Worm (Caenorhabditis elegans) whole organism, L4 larva: Measurements from ENCODE around the gene acdh-11.

Experiments
- F37D6.2 ChIP-seq: sonication (generic microtip); optimal IDR thresholded peaks from 2 replicates; lab custom pipeline; 2016; ENCODE audit warnings: mild to moderate bottlenecking, missing genetic modification characterization, missing compliant biosample characterization
- F49E8.2 ChIP-seq: sonication (generic microtip); optimal IDR thresholded peaks from 2 replicates; lab custom pipeline; 2016; ENCODE audit warnings: missing compliant biosample characterization, mild to moderate bottlenecking, missing genetic modification characterization, borderline replicate concordance
- aha-1 ChIP-seq: fragments of 150-350 bp; peaks from one replicate; lab custom pipeline; 2014; ENCODE audit warnings: missing biosample characterization, missing genetic modification characterization
- arid-1 ChIP-seq: fragments of 200-800 bp; sonication (Bioruptor generic); conservative IDR thresholded peaks from 2 replicates; pipeline ENCODE4 v1.3.6; 2022; ENCODE audit warnings: missing genetic modification reagents, missing genetic modification characterization, missing compliant biosample characterization
- ceh-20 ChIP-seq: fragments of 200-800 bp; sonication (Bioruptor generic); IDR thresholded peaks from 2 replicates; pipeline ENCODE4 v1.3.6; 2022; ENCODE audit warnings: missing genetic modification reagents, missing genetic modification characterization, missing compliant biosample characterization
- ceh-28 ChIP-seq: fragments of 150-350 bp; optimal IDR thresholded peaks from 2 replicates; lab custom pipeline; 2014; ENCODE audit warnings: missing biosample characterization, missing genetic modification reagents, missing genetic modification characterization
- ctbp-1 ChIP-seq: fragments of 200-800 bp; sonication (Bioruptor generic); IDR thresholded peaks from 2 replicates; pipeline ENCODE4 v1.3.6; 2022; ENCODE audit warnings: missing genetic modification reagents, missing genetic modification characterization, missing compliant biosample characterization
- daf-16 ChIP-seq, 3 experiments: sonication (generic microtip); optimal IDR thresholded peaks; 2 replicates each; lab custom pipeline; 2016 to 2017; ENCODE audit warnings: missing genetic modification characterization in 3 of 3, missing genetic modification reagents in 3 of 3, mild to moderate bottlenecking in 2 of 3, missing compliant biosample characterization in 2 of 3, missing biosample characterization in 1 of 3, moderate library complexity in 1 of 3
- dmd-9 ChIP-seq: fragments of 200-800 bp; sonication (Bioruptor generic); IDR thresholded peaks from 2 replicates; pipeline ENCODE4 v1.3.6; 2022; ENCODE audit warnings: missing genetic modification reagents, missing genetic modification characterization, missing compliant biosample characterization
- dpl-1 ChIP-seq: fragments of 150-350 bp; optimal IDR thresholded peaks from 2 replicates; lab custom pipeline; 2014; ENCODE audit warnings: missing biosample characterization, missing genetic modification reagents, missing genetic modification characterization
- fos-1 ChIP-seq: fragments of 150-350 bp; optimal IDR thresholded peaks from 2 replicates; lab custom pipeline; 2014; ENCODE audit warnings: missing biosample characterization, missing genetic modification characterization
- hlh-30 ChIP-seq: sonication (generic microtip); optimal IDR thresholded peaks from 2 replicates; lab custom pipeline; 2017; ENCODE audit warnings: antibody characterized with exemption, mild to moderate bottlenecking, missing genetic modification characterization, missing compliant biosample characterization; ENCODE audit not compliant: insufficient read depth
- hmg-1.1 ChIP-seq: fragments of 200-800 bp; sonication (Bioruptor generic); IDR thresholded peaks from 2 replicates; pipeline ENCODE4 v1.3.6; 2022; ENCODE audit warnings: missing genetic modification reagents, missing genetic modification characterization, missing compliant biosample characterization
- jun-1 ChIP-seq: fragments of 150-350 bp; optimal IDR thresholded peaks from 2 replicates; lab custom pipeline; 2014; ENCODE audit warnings: missing biosample characterization, missing genetic modification reagents, missing genetic modification characterization
- lin-29 ChIP-seq: fragments of 200-800 bp; sonication (Bioruptor generic); IDR thresholded peaks from 2 replicates; pipeline ENCODE4 v1.3.6; 2022; ENCODE audit warnings: missing genetic modification reagents, missing genetic modification characterization, missing compliant biosample characterization
- lsy-2 ChIP-seq, 2 experiments: fragments of 150-350 bp in 1 of 2; sonication (generic microtip) in 1 of 2; optimal IDR thresholded peaks; 2 replicates each; lab custom pipeline; 2014 to 2017; ENCODE audit warnings: missing biosample characterization in 2 of 2, missing genetic modification characterization in 2 of 2
- mdl-1 ChIP-seq, 2 experiments: fragments of 150-350 bp in 1 of 2; sonication (generic microtip) in 1 of 2; optimal IDR thresholded peaks; 2 replicates each; lab custom pipeline; 2014 to 2017; ENCODE audit warnings: missing biosample characterization in 2 of 2, missing genetic modification characterization in 2 of 2
- mes-2 ChIP-seq: sonication (generic microtip); optimal IDR thresholded peaks from 2 replicates; lab custom pipeline; 2016; ENCODE audit warnings: missing genotype, mild to moderate bottlenecking, missing genetic modification characterization, missing compliant biosample characterization; ENCODE audit not compliant: poor library complexity, severe bottlenecking
- mxl-2 ChIP-seq: fragments of 200-800 bp; sonication (Bioruptor generic); conservative IDR thresholded peaks from 2 replicates; pipeline ENCODE4 v1.3.6; 2022; ENCODE audit warnings: missing genetic modification reagents, missing genetic modification characterization, missing compliant biosample characterization
- nhr-11 ChIP-seq: fragments of 150-350 bp; optimal IDR thresholded peaks from 2 replicates; lab custom pipeline; 2014; ENCODE audit warnings: missing biosample characterization, missing genetic modification characterization
- nhr-237 ChIP-seq: sonication (generic microtip); optimal IDR thresholded peaks from 2 replicates; lab custom pipeline; 2017; ENCODE audit warnings: missing biosample characterization, missing genetic modification characterization
- nhr-48 ChIP-seq: sonication (generic microtip); optimal IDR thresholded peaks from 2 replicates; lab custom pipeline; 2016; ENCODE audit warnings: mild to moderate bottlenecking, missing genetic modification characterization, missing compliant biosample characterization
- nhr-77 ChIP-seq: fragments of 150-350 bp; optimal IDR thresholded peaks from 2 replicates; lab custom pipeline; 2014; ENCODE audit warnings: missing biosample characterization, missing genetic modification characterization
- php-3 ChIP-seq: fragments of 200-800 bp; sonication (Bioruptor generic); IDR thresholded peaks from 2 replicates; pipeline ENCODE4 v1.3.6; 2022; ENCODE audit warnings: missing genetic modification reagents, missing genetic modification characterization, missing compliant biosample characterization
- snpc-1.2 ChIP-seq: fragments of 200-800 bp; sonication (Bioruptor generic); IDR thresholded peaks from 2 replicates; pipeline ENCODE4 v1.3.6; 2022; ENCODE audit warnings: missing genetic modification reagents, missing genetic modification characterization, missing compliant biosample characterization
- spr-1 ChIP-seq: sonication (generic microtip); optimal IDR thresholded peaks from 2 replicates; lab custom pipeline; 2016; ENCODE audit warnings: mild to moderate bottlenecking, missing genetic modification characterization, missing compliant biosample characterization
- spr-3 ChIP-seq: fragments of 200-800 bp; sonication (Bioruptor generic); optimal IDR thresholded peaks from 2 replicates; lab custom pipeline; 2018; ENCODE audit warnings: mild to moderate bottlenecking, missing genetic modification characterization, missing compliant biosample characterization
- tag-97 ChIP-seq: fragments of 200-800 bp; sonication (Bioruptor generic); IDR thresholded peaks from 2 replicates; pipeline ENCODE4 v1.3.6; 2022; ENCODE audit warnings: missing genetic modification characterization, missing compliant biosample characterization
- unc-130 ChIP-seq: sonication (generic microtip); optimal IDR thresholded peaks from 2 replicates; lab custom pipeline; 2016; ENCODE audit warnings: missing genetic modification reagents, missing genetic modification characterization, missing compliant biosample characterization
- unc-62 ChIP-seq, 3 experiments: fragments of 150-350 bp in 1 of 3; sonication (generic microtip); optimal IDR thresholded peaks in 2 of 3; peaks in 1 of 3; 1 replicate in 1 of 3; 2 replicates in 2 of 3; lab custom pipeline; 2014 to 2017; ENCODE audit warnings: missing biosample characterization in 3 of 3, missing genetic modification characterization in 3 of 3, missing genetic modification reagents in 3 of 3, missing genotype in 1 of 3
- vab-7 ChIP-seq: fragments of 200-800 bp; sonication (Bioruptor generic); IDR thresholded peaks from 2 replicates; pipeline ENCODE4 v1.3.6; 2022; ENCODE audit warnings: missing genetic modification reagents, missing genetic modification characterization, missing compliant biosample characterization
- zag-1 ChIP-seq: fragments of 150-350 bp; optimal IDR thresholded peaks from 2 replicates; lab custom pipeline; 2014; ENCODE audit warnings: missing biosample characterization, missing genetic modification characterization
- zfp-2 ChIP-seq: sonication (generic microtip); optimal IDR thresholded peaks from 2 replicates; lab custom pipeline; 2016; ENCODE audit warnings: mild to moderate bottlenecking, missing genetic modification characterization, missing compliant biosample characterization
- zip-11 ChIP-seq: fragments of 200-800 bp; sonication (Bioruptor generic); IDR thresholded peaks from 2 replicates; pipeline ENCODE4 v1.3.6; 2022; ENCODE audit warnings: missing genetic modification characterization, missing compliant biosample characterization
- ztf-7 ChIP-seq: fragments of 150-350 bp; optimal IDR thresholded peaks from 2 replicates; lab custom pipeline; 2014; ENCODE audit warnings: missing biosample characterization, missing genetic modification characterization

The acdh-11 gene

ce11 chrIII:10599699-10600098, 33.6 kb downstream of the acdh-11 start (continued):
- TF ChIP-seq php-3 (GFP tag; lab: Robert Waterston, UW) (no peak), lsy-2 (tag; optimal IDR thresholded peaks at IDR 0.05; lab: Kevin White, UChicago) (peak in 1 of 2 experiments; percentile 81)

- TF ChIP-seq lin-29 (GFP tag; lab: Robert Waterston, UW), result no peak
- no peak for TF ChIP-seq zfp-2 (tag; lab: Kevin White, UChicago)
- no peak for TF ChIP-seq mxl-2 (GFP tag; lab: Robert Waterston, UW)
- TF ChIP-seq nhr-237, result no peak
- TF ChIP-seq jun-1 (tag; lab: Kevin White, UChicago), result no peak
- no peak for TF ChIP-seq hmg-1.1 (GFP tag; lab: Robert Waterston, UW)
- TF ChIP-seq vab-7 (GFP tag; lab: Robert Waterston, UW), result no peak
- TF ChIP-seq zag-1, result no peak
- no peak for TF ChIP-seq ctbp-1 (GFP tag; lab: Robert Waterston, UW)
- TF ChIP-seq unc-130 (GFP tag; lab: Kevin White, UChicago), result peak; percentile 68
- TF ChIP-seq tag-97 (GFP tag; lab: Robert Waterston, UW), result no peak
- TF ChIP-seq mes-2 (tag; lab: Kevin White, UChicago), result no peak
- no peak for TF ChIP-seq nhr-77
- TF ChIP-seq lsy-2 (tag; optimal IDR thresholded peaks at IDR 0.05; lab: Kevin White, UChicago), result peak in 1 of 2 experiments; percentile 28
- TF ChIP-seq F49E8.2 (tag; lab: Kevin White, UChicago), result peak; percentile 67
Measured at ce11 chrIII:10600138-10600626, 34.1 kb downstream of the acdh-11 start, which contains the start of gene epg-6. Gene epg-6, minus strand, starts transcription at chrIII:10600188.

ce11 chrIII:10600894-10601293, 34.8 kb downstream of the acdh-11 start:
- TF ChIP-seq F49E8.2 (tag; lab: Kevin White, UChicago), result no peak
- no peak for TF ChIP-seq F37D6.2 (tag; lab: Kevin White, UChicago)
- no peak for TF ChIP-seq lsy-2 (tag; optimal IDR thresholded peaks at IDR 0.05; lab: Kevin White, UChicago)
- no peak for TF ChIP-seq spr-1
- no peak for TF ChIP-seq spr-3
- no peak for TF ChIP-seq tag-97 (GFP tag; lab: Robert Waterston, UW)
- peak; percentile 14 for TF ChIP-seq nhr-11 (tag; lab: Kevin White, UChicago)
- TF ChIP-seq, all 104 proteins: peak for 1

ce11 chrIII:10603248-10603647, 37.2 kb downstream of the acdh-11 start, which contains the start of gene Y39A1A.2:
Gene Y39A1A.2, minus strand, starts transcription at chrIII:10603566.
- peak; percentile 75 for TF ChIP-seq ceh-28
- TF ChIP-seq ceh-20 (GFP tag; lab: Robert Waterston, UW), result no peak

ce11 chrIII:10604325-10604724, 38.3 kb downstream of the acdh-11 start:
- TF ChIP-seq hlh-30 (tag; lab: Kevin White, UChicago) (peak; percentile 44), fos-1 (no peak), php-3 (GFP tag; lab: Robert Waterston, UW) (no peak), lsy-2 (tag; optimal IDR thresholded peaks at IDR 0.05; lab: Kevin White, UChicago) (peak in 1 of 2 experiments; percentile 19), dpl-1 (no peak), nhr-11 (tag; lab: Kevin White, UChicago) (peak; percentile 7), aha-1 (tag; lab: Kevin White, UChicago) (peak; percentile 46), unc-62 (GFP tag; optimal IDR thresholded peaks at IDR 0.05 in 1 of 2; lab: Kevin White, UChicago) (peak in 1 of 2 experiments; percentile 28), unc-62 (tag; optimal IDR thresholded peaks at IDR 0.05; lab: Kevin White, UChicago) (no peak), ctbp-1 (GFP tag; lab: Robert Waterston, UW) (0 out of 2 replicates have a peak, but pooled peaks have one; percentile 35), zip-11 (GFP tag; lab: Robert Waterston, UW) (no peak)

ce11 chrIII:10605049-10605448, 39.0 kb downstream of the acdh-11 start, which contains the start of gene rabx-5:
Gene rabx-5, plus strand, starts transcription at chrIII:10605349.
- no peak for TF ChIP-seq php-3 (GFP tag; lab: Robert Waterston, UW)
- TF ChIP-seq dmd-9 (GFP tag; lab: Robert Waterston, UW), result no peak
- TF ChIP-seq snpc-1.2 (GFP tag; lab: Robert Waterston, UW), result no peak
- no peak for TF ChIP-seq daf-16 (GFP tag; optimal IDR thresholded peaks at IDR 0.05; lab: Kevin White, UChicago)
- no peak for TF ChIP-seq daf-16 (tag; optimal IDR thresholded peaks at IDR 0.05; lab: Kevin White, UChicago)
- TF ChIP-seq ztf-7 (tag; lab: Kevin White, UChicago), result no peak
- TF ChIP-seq aha-1 (tag; lab: Kevin White, UChicago), result no peak
- no peak for TF ChIP-seq nhr-48 (tag; lab: Kevin White, UChicago)
- no peak for TF ChIP-seq F49E8.2 (tag; lab: Kevin White, UChicago)
- TF ChIP-seq arid-1 (GFP tag; lab: Robert Waterston, UW), result no peak
- TF ChIP-seq mdl-1 (tag; optimal IDR thresholded peaks at IDR 0.05; lab: Kevin White, UChicago), result no peak
- TF ChIP-seq mxl-2 (GFP tag; lab: Robert Waterston, UW), result no peak
